Worm (Caenorhabditis elegans) whole organism, late embryonic: ENCODE results near the gene Y19D10B.8.

Source experiments
- C08G9.2 ChIP-seq: sonication (generic microtip); optimal IDR thresholded peaks from 2 replicates; lab custom pipeline; 2016; ENCODE audit warnings: mild to moderate bottlenecking, missing genetic modification characterization, moderate library complexity, missing compliant biosample characterization
- F13H6.1 ChIP-seq: sonication (generic microtip); optimal IDR thresholded peaks from 2 replicates; lab custom pipeline; 2016; ENCODE audit warnings: missing genetic modification characterization, missing compliant biosample characterization
- K02D7.2 ChIP-seq: sonication (generic microtip); optimal IDR thresholded peaks from 2 replicates; lab custom pipeline; 2017; ENCODE audit warnings: mild to moderate bottlenecking, missing genetic modification characterization, missing compliant biosample characterization
- T23F11.4 ChIP-seq: fragments of 200-800 bp; sonication (Bioruptor generic); optimal IDR thresholded peaks from 2 replicates; lab custom pipeline; 2018; ENCODE audit warnings: mild to moderate bottlenecking, missing genetic modification characterization, missing compliant biosample characterization
- ceh-14 ChIP-seq: sonication (generic microtip); optimal IDR thresholded peaks from 2 replicates; lab custom pipeline; 2016; ENCODE audit warnings: missing genotype, missing genetic modification characterization, missing compliant biosample characterization
- ceh-19 ChIP-seq: fragments of 200-800 bp; sonication (Bioruptor generic); optimal IDR thresholded peaks from 2 replicates; lab custom pipeline; 2018; ENCODE audit warnings: mild to moderate bottlenecking, missing genetic modification characterization, missing compliant biosample characterization
- ceh-22 ChIP-seq: sonication (generic microtip); optimal IDR thresholded peaks from 2 replicates; lab custom pipeline; 2017; ENCODE audit warnings: missing biosample characterization, missing genetic modification characterization
- ceh-30 ChIP-seq: fragments of 150-350 bp; optimal IDR thresholded peaks from 2 replicates; lab custom pipeline; 2014; ENCODE audit warnings: missing biosample characterization, missing genetic modification characterization
- ceh-34 ChIP-seq: sonication (generic microtip); optimal IDR thresholded peaks from 2 replicates; lab custom pipeline; 2016; ENCODE audit warnings: mild to moderate bottlenecking, missing genetic modification characterization, missing compliant biosample characterization
- ceh-45 ChIP-seq: fragments of 200-800 bp; sonication (Bioruptor generic); IDR thresholded peaks from 2 replicates; pipeline ENCODE4 v1.3.6; 2022; ENCODE audit warnings: missing genetic modification reagents, missing genetic modification characterization, missing compliant biosample characterization
- ceh-48 ChIP-seq: sonication (generic microtip); optimal IDR thresholded peaks from 2 replicates; lab custom pipeline; 2016; ENCODE audit warnings: missing genetic modification characterization, inconsistent platforms, missing compliant biosample characterization
- ceh-6 ChIP-seq: fragments of 200-800 bp; sonication (Bioruptor generic); optimal IDR thresholded peaks from 2 replicates; lab custom pipeline; 2018; ENCODE audit warnings: mild to moderate bottlenecking, missing genetic modification characterization, missing compliant biosample characterization
- ceh-9 ChIP-seq: sonication (generic microtip); optimal IDR thresholded peaks from 2 replicates; lab custom pipeline; 2016; ENCODE audit warnings: mild to moderate bottlenecking, missing genetic modification characterization, inconsistent platforms, missing compliant biosample characterization
- che-1 ChIP-seq: sonication (generic microtip); optimal IDR thresholded peaks from 2 replicates; lab custom pipeline; 2016; ENCODE audit warnings: mild to moderate bottlenecking, missing genetic modification characterization, missing compliant biosample characterization
- dmd-4 ChIP-seq: sonication (generic microtip); optimal IDR thresholded peaks from 2 replicates; lab custom pipeline; 2016; ENCODE audit warnings: borderline replicate concordance, missing genetic modification characterization, missing compliant biosample characterization
- elt-4 ChIP-seq: sonication (generic microtip); optimal IDR thresholded peaks from 2 replicates; lab custom pipeline; 2016; ENCODE audit warnings: missing genetic modification characterization, missing compliant biosample characterization
- ets-4 ChIP-seq: sonication (generic microtip); optimal IDR thresholded peaks from 2 replicates; lab custom pipeline; 2016; ENCODE audit warnings: missing genetic modification characterization, missing compliant biosample characterization
- fkh-10 ChIP-seq: fragments of 150-350 bp; optimal IDR thresholded peaks from 2 replicates; lab custom pipeline; 2014; ENCODE audit warnings: missing biosample characterization, missing genetic modification reagents, missing genetic modification characterization
- gmeb-2 ChIP-seq: sonication (generic microtip); optimal IDR thresholded peaks from 2 replicates; lab custom pipeline; 2016; ENCODE audit warnings: missing genetic modification characterization, inconsistent platforms, missing compliant biosample characterization
- hlh-13 ChIP-seq: fragments of 200-800 bp; sonication (Bioruptor generic); optimal IDR thresholded peaks from 2 replicates; lab custom pipeline; 2018; ENCODE audit warnings: mild to moderate bottlenecking, missing genetic modification characterization, missing compliant biosample characterization
- hlh-15 ChIP-seq: sonication (generic microtip); optimal IDR thresholded peaks from 2 replicates; lab custom pipeline; 2016; ENCODE audit warnings: missing genetic modification characterization, missing compliant biosample characterization
- hlh-30 ChIP-seq: sonication (generic microtip); optimal IDR thresholded peaks from 2 replicates; lab custom pipeline; 2017; ENCODE audit warnings: antibody characterized with exemption, missing genetic modification characterization, missing compliant biosample characterization; ENCODE audit not compliant: insufficient read depth
- hlh-8 ChIP-seq: sonication (generic microtip); optimal IDR thresholded peaks from 2 replicates; lab custom pipeline; 2016; ENCODE audit warnings: missing genotype, missing genetic modification characterization, missing compliant biosample characterization
- lin-11 ChIP-seq: fragments of 200-800 bp; sonication (Bioruptor generic); optimal IDR thresholded peaks from 2 replicates; lab custom pipeline; 2018; ENCODE audit warnings: mild to moderate bottlenecking, missing genetic modification characterization, missing compliant biosample characterization
- mec-3 ChIP-seq: sonication (generic microtip); optimal IDR thresholded peaks from 2 replicates; lab custom pipeline; 2016; ENCODE audit warnings: borderline replicate concordance, missing genetic modification characterization, missing compliant biosample characterization
- nhr-11 ChIP-seq: fragments of 150-350 bp; optimal IDR thresholded peaks from 2 replicates; lab custom pipeline; 2014; ENCODE audit warnings: missing biosample characterization, missing genetic modification characterization
- nhr-232 ChIP-seq: sonication (generic microtip); optimal IDR thresholded peaks from 2 replicates; lab custom pipeline; 2016; ENCODE audit warnings: missing genetic modification characterization, missing compliant biosample characterization
- odd-2 ChIP-seq: sonication (generic microtip); optimal IDR thresholded peaks from 2 replicates; lab custom pipeline; 2017; ENCODE audit warnings: antibody characterized with exemption, mild to moderate bottlenecking, missing genetic modification characterization, missing compliant biosample characterization
- pag-3 ChIP-seq: sonication (generic microtip); optimal IDR thresholded peaks from 2 replicates; lab custom pipeline; 2016; ENCODE audit warnings: missing compliant biosample characterization, missing genetic modification characterization, borderline replicate concordance
- pat-9 ChIP-seq: fragments of 200-800 bp; sonication (Bioruptor generic); optimal IDR thresholded peaks from 2 replicates; lab custom pipeline; 2018; ENCODE audit warnings: mild to moderate bottlenecking, missing genetic modification characterization, moderate library complexity, missing compliant biosample characterization
- pax-1 ChIP-seq: fragments of 150-350 bp; optimal IDR thresholded peaks from 2 replicates; lab custom pipeline; 2014; ENCODE audit warnings: missing biosample characterization, missing genetic modification characterization
- pha-2 ChIP-seq: sonication (generic microtip); optimal IDR thresholded peaks from 2 replicates; lab custom pipeline; 2017; ENCODE audit warnings: mild to moderate bottlenecking, missing genetic modification characterization, missing compliant biosample characterization
- pha-4 ChIP-seq: fragments of 150-350 bp; optimal IDR thresholded peaks from 2 replicates; lab custom pipeline; 2018; ENCODE audit warnings: missing biosample characterization, missing genetic modification reagents, missing genetic modification characterization
- pros-1 ChIP-seq: fragments of 150-350 bp; optimal IDR thresholded peaks from 2 replicates; lab custom pipeline; 2014; ENCODE audit warnings: missing biosample characterization, missing genetic modification reagents, missing genetic modification characterization
- rnt-1 ChIP-seq: sonication (generic microtip); optimal IDR thresholded peaks from 2 replicates; lab custom pipeline; 2016; ENCODE audit warnings: missing genetic modification characterization, missing compliant biosample characterization
- sdc-2 ChIP-seq: sonication (generic microtip); optimal IDR thresholded peaks from 2 replicates; lab custom pipeline; 2016; ENCODE audit warnings: missing genotype, missing genetic modification characterization, missing compliant biosample characterization
- sox-4 ChIP-seq: sonication (generic microtip); optimal IDR thresholded peaks from 2 replicates; lab custom pipeline; 2017; ENCODE audit warnings: mild to moderate bottlenecking, missing genetic modification characterization, inconsistent platforms, missing compliant biosample characterization
- ttx-3 ChIP-seq: sonication (generic microtip); optimal IDR thresholded peaks from 2 replicates; lab custom pipeline; 2016; ENCODE audit warnings: missing genetic modification reagents, missing genetic modification characterization, missing compliant biosample characterization

The Y19D10B.8 gene

DNA sequence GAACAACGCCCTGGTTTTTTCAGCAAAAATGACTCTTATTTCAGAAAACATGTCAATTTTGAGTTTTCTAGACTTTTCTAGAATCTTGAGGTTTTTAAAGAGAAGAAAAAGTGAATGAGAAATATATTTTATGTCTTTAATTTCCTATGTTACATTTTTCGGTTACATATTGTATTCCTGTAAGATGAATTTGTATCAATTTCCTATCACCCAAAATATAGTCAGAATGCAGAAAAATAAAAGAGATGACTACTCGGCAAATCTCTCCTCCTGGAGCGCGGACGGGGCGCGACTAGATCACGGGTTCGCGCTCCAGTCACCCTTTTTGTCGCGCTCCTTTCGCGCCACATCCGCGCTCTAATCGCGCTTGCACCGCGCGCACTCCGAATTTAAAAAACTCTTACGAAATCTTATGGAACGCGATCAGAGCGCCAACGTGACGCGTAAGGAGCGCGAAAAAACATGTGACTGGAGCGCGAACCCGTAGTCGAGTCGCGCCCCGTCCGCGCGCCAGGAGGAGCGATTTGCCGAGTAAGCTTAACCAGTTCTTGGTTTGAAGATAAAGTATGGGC, 46.2 kb downstream of the Y19D10B.8 start, which contains the start of gene str-253:
str-253 (minus strand) TSS at position 51 of the 572 bp plus-strand sequence.
- TF ChIP-seq hlh-15 (tag; lab: Kevin White, UChicago) (no peak), mec-3 (tag; lab: Kevin White, UChicago) (no peak), sox-4 (tag; lab: Kevin White, UChicago) (no peak), che-1 (tag; lab: Kevin White, UChicago) (no peak), C08G9.2 (tag; lab: Kevin White, UChicago) (no peak), hlh-13 (GFP tag; lab: Kevin White, UChicago) (no peak), ceh-22 (tag; lab: Kevin White, UChicago) (no peak), ceh-14 (tag; lab: Kevin White, UChicago) (no peak), pha-2 (tag; lab: Kevin White, UChicago) (no peak), ceh-45 (GFP tag; lab: Robert Waterston, UW) (no peak), hlh-8 (no peak), ceh-30 (tag; lab: Kevin White, UChicago) (no peak), dmd-4 (tag; lab: Kevin White, UChicago) (no peak), ceh-34 (tag; lab: Kevin White, UChicago) (no peak), sdc-2 (tag; lab: Kevin White, UChicago) (no peak), T23F11.4 (GFP tag; lab: Kevin White, UChicago) (no peak)

DNA sequence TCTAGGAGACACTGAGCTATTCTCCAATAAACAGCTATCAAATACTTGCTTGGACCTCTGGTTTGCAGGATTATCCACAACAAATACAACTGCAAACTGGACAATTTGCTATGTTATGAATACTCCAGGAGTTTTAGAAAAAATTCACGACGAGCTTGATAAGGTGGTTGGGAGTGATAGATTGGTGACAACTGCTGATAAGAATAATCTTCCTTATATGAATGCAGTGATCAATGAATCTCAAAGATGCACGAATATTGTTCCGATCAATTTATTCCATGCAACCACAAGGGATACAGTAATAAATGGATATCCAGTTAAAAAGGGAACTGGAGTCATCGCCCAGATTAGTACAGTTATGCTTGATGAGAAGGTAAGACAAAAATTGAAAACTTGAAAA, 49.0 kb downstream of the Y19D10B.8 start:
- TF ChIP-seq nhr-232 (no peak), ets-4 (no peak), pat-9 (tag; lab: Kevin White, UChicago) (no peak), hlh-30 (tag; lab: Kevin White, UChicago) (no peak), fkh-10 (GFP tag; lab: Kevin White, UChicago) (no peak), hlh-15 (tag; lab: Kevin White, UChicago) (no peak), ceh-9 (tag; lab: Kevin White, UChicago) (no peak), pha-2 (tag; lab: Kevin White, UChicago) (no peak), ttx-3 (tag; lab: Kevin White, UChicago) (no peak), odd-2 (no peak), hlh-13 (GFP tag; lab: Kevin White, UChicago) (no peak), ceh-19 (no peak), pag-3 (tag; lab: Kevin White, UChicago) (no peak)

DNA sequence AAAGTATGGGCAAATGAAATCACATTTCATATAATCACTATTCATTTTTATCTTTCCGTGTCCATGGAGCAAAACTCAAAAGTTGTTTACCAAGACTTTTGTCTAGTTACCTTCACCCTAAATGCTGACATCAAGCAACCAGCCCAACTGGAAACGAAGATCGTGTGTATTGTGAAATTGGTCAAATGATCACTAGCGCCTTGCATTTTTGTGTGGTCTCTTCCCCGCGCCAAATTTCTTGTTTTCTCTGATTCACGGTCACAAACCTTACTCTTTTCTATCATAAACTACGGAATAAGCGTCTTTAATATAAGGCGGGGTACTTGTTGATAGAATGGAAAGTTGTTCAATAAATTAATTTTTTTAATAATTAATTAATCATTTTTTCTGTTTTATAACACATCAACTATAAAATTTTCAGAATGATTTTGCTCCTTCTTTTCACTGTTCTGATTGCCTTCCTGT, 50.6 kb downstream of the Y19D10B.8 start, which contains the start of gene cyp-33C7:
cyp-33C7 (plus strand) TSS at position 415 of the 465 bp plus-strand sequence.
- TF ChIP-seq ceh-48 (tag; lab: Kevin White, UChicago) (no peak), lin-11 (no peak), rnt-1 (tag; lab: Kevin White, UChicago) (no peak), ceh-6 (GFP tag; lab: Kevin White, UChicago) (no peak)

DNA sequence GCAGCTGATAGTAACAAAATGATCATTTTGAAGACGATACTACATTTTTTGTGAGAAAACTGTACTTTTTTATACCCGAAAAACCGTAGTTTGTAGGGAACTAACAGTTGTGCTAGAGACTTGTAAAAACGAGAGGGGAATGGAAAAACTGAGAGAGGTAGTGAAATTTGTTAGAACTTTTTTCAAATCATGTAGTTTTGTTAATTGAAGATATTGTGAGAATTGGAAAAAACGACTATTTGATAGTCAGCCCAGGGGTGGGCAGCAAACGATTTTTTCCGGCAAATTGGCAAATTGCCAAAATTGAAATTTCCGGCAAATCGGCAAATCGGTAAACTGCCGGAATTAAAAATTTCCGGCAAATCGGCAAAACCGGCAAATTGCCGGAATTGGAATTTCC, 51.5 kb downstream of the Y19D10B.8 start, which contains the start of gene cyp-33C6:
cyp-33C6 (minus strand) TSS at position 101 of the 400 bp plus-strand sequence.
- TF ChIP-seq K02D7.2 (tag; lab: Kevin White, UChicago): no peak
- no peak for TF ChIP-seq hlh-30 (tag; lab: Kevin White, UChicago)
- no peak for TF ChIP-seq pros-1 (tag; lab: Kevin White, UChicago)
- no peak for TF ChIP-seq pha-4 (tag; lab: Kevin White, UChicago)
- TF ChIP-seq pat-9 (tag; lab: Kevin White, UChicago): no peak
- no peak for TF ChIP-seq nhr-11 (tag; lab: Kevin White, UChicago)
- no peak for TF ChIP-seq fkh-10 (GFP tag; lab: Kevin White, UChicago)
- no peak for TF ChIP-seq gmeb-2 (tag; lab: Kevin White, UChicago)
- no peak for TF ChIP-seq F13H6.1 (tag; lab: Kevin White, UChicago)
- no peak for TF ChIP-seq sox-4 (tag; lab: Kevin White, UChicago)
- TF ChIP-seq pag-3 (tag; lab: Kevin White, UChicago): no peak
- TF ChIP-seq pax-1 (tag; lab: Kevin White, UChicago): no peak
- no peak for TF ChIP-seq ttx-3 (tag; lab: Kevin White, UChicago)
- no peak for TF ChIP-seq elt-4 (tag; lab: Kevin White, UChicago)
- TF ChIP-seq hlh-8: no peak
